Fruit fly (Drosophila melanogaster) whole organism, wandering third instar larva: ENCODE results near the gene Acf.

Experiments
- Abd-B ChIP-seq: fragments of >200 bp; optimal IDR thresholded peaks from 2 replicates; lab custom pipeline; 2017; ENCODE audit warnings: missing biosample characterization, missing genetic modification characterization
- CG32264 ChIP-seq: fragments of 200-800 bp; sonication (Bioruptor generic); optimal IDR thresholded peaks from 2 replicates; lab custom pipeline; 2016; ENCODE audit warnings: missing biosample characterization, missing genetic modification characterization
- CG9705 ChIP-seq: fragments of 200-800 bp; sonication (Bioruptor generic); optimal IDR thresholded peaks from 2 replicates; lab custom pipeline; 2018; ENCODE audit warnings: missing biosample characterization, mild to moderate bottlenecking, missing genetic modification characterization
- CrebA ChIP-seq: fragments of 200-800 bp; sonication (Bioruptor generic); optimal IDR thresholded peaks from 2 replicates; lab custom pipeline; 2016; ENCODE audit warnings: missing biosample characterization, mild to moderate bottlenecking, missing genetic modification characterization, borderline replicate concordance
- Dfd ChIP-seq: fragments of >200 bp; optimal IDR thresholded peaks from 2 replicates; lab custom pipeline; 2017; ENCODE audit warnings: missing biosample characterization, missing genetic modification characterization
- Dif ChIP-seq: fragments of 200-275, 200-300 bp; sonication (Bioruptor generic); optimal IDR thresholded peaks from 2 replicates; lab custom pipeline; 2018; ENCODE audit warnings: missing biosample characterization, missing genetic modification characterization; ENCODE audit not compliant: partially characterized antibody
- GATAd ChIP-seq: sonication (Bioruptor generic); optimal IDR thresholded peaks from 2 replicates; lab custom pipeline; 2016; ENCODE audit warnings: missing biosample characterization, missing genetic modification characterization
- HLH106 ChIP-seq: fragments of 200-800 bp; optimal IDR thresholded peaks from 3 replicates; lab custom pipeline; 2019; ENCODE audit warnings: missing biosample characterization, mild to moderate bottlenecking, missing genetic modification characterization, moderate library complexity
- Hnf4 ChIP-seq: fragments of 200-800 bp; sonication (Bioruptor generic); optimal IDR thresholded peaks from 2 replicates; lab custom pipeline; 2016; ENCODE audit warnings: missing biosample characterization, mild to moderate bottlenecking, missing genetic modification characterization
- Hr78 ChIP-seq: fragments of >200 bp; optimal IDR thresholded peaks from 2 replicates; lab custom pipeline; 2017; ENCODE audit warnings: missing biosample characterization, missing genetic modification characterization
- Hr83 ChIP-seq: fragments of 200-300 bp; sonication (Bioruptor generic); optimal IDR thresholded peaks from 2 replicates; lab custom pipeline; 2016; ENCODE audit warnings: missing biosample characterization, mild to moderate bottlenecking, missing genetic modification characterization, moderate library complexity; ENCODE audit not compliant: poor library complexity, severe bottlenecking
- Jra ChIP-seq: sonication (Bioruptor generic); optimal IDR thresholded peaks from 2 replicates; lab custom pipeline; 2016; ENCODE audit warnings: missing biosample characterization, missing genetic modification characterization
- Mio ChIP-seq: sonication (Bioruptor generic); optimal IDR thresholded peaks from 2 replicates; lab custom pipeline; 2016; ENCODE audit warnings: missing biosample characterization, missing genetic modification characterization
- Myc ChIP-seq: fragments of >200 bp; optimal IDR thresholded peaks from 2 replicates; lab custom pipeline; 2017
- N ChIP-seq: fragments of >200 bp; optimal IDR thresholded peaks from 2 replicates; lab custom pipeline; 2018; ENCODE audit warnings: missing biosample characterization, missing external identifiers, missing genetic modification characterization
- OdsH ChIP-seq: fragments of 200-800 bp; sonication (Bioruptor generic); optimal IDR thresholded peaks from 2 replicates; lab custom pipeline; 2016; ENCODE audit warnings: missing biosample characterization, mild to moderate bottlenecking, missing genetic modification characterization
- Rel ChIP-seq, 2 experiments: fragments of 200-800 bp; sonication (Bioruptor generic) in 1 of 2; optimal IDR thresholded peaks; 2 replicates in 1 of 2; 3 replicates in 1 of 2; lab custom pipeline; 2016 to 2019; ENCODE audit warnings: mild to moderate bottlenecking in 2 of 2, missing biosample characterization in 2 of 2, missing genetic modification characterization in 2 of 2, moderate library complexity in 1 of 2
- Sp1 ChIP-seq: fragments of 200-800 bp; sonication (Bioruptor generic); optimal IDR thresholded peaks from 3 replicates; lab custom pipeline; 2019; ENCODE audit warnings: missing biosample characterization, mild to moderate bottlenecking, missing genetic modification characterization, moderate library complexity
- Vsx2 ChIP-seq: fragments of 200-300, 225-300 bp; sonication (Bioruptor generic); optimal IDR thresholded peaks from 2 replicates; lab custom pipeline; 2018; ENCODE audit warnings: missing biosample characterization, missing genetic modification characterization; ENCODE audit not compliant: partially characterized antibody
- br ChIP-seq: fragments of 200-800 bp; sonication (Bioruptor generic); optimal IDR thresholded peaks from 2 replicates; lab custom pipeline; 2016; ENCODE audit warnings: missing biosample characterization, missing genetic modification characterization
- brk ChIP-seq: fragments of 200-800 bp; sonication (Bioruptor generic); optimal IDR thresholded peaks from 2 replicates; lab custom pipeline; 2016; ENCODE audit warnings: missing biosample characterization, mild to moderate bottlenecking, missing genetic modification characterization
- dl ChIP-seq, 2 experiments: fragments of 175-275, 200-275 bp in 1 of 2; fragments of 200-275 bp in 1 of 2; sonication (Bioruptor generic); optimal IDR thresholded peaks; lab custom pipeline; 2018; ENCODE audit warnings: mild to moderate bottlenecking in 2 of 2, missing biosample characterization in 2 of 2, missing genetic modification characterization in 2 of 2, moderate library complexity in 2 of 2; ENCODE audit not compliant: partially characterized antibody in 2 of 2, insufficient read depth in 1 of 2
- dmrt93B ChIP-seq: fragments of 200-800 bp; sonication (Bioruptor generic); optimal IDR thresholded peaks from 2 replicates; lab custom pipeline; 2018; ENCODE audit warnings: missing biosample characterization, mild to moderate bottlenecking, missing genetic modification characterization
- dsf ChIP-seq: sonication (Bioruptor generic); optimal IDR thresholded peaks from 2 replicates; lab custom pipeline; 2016; ENCODE audit warnings: missing biosample characterization, missing genetic modification characterization, borderline replicate concordance
- ey ChIP-seq: fragments of 200-800 bp; sonication (Bioruptor generic); optimal IDR thresholded peaks from 2 replicates; lab custom pipeline; 2016; ENCODE audit warnings: missing biosample characterization, missing genetic modification characterization
- fru ChIP-seq: fragments of 200-800 bp; sonication (Bioruptor generic); optimal IDR thresholded peaks from 3 replicates; lab custom pipeline; 2016; ENCODE audit warnings: missing biosample characterization, mild to moderate bottlenecking, missing genetic modification characterization
- h ChIP-seq: fragments of 200-800 bp; sonication (Bioruptor generic); optimal IDR thresholded peaks from 3 replicates; lab custom pipeline; 2016; ENCODE audit warnings: missing biosample characterization, mild to moderate bottlenecking, missing genetic modification characterization
- pan ChIP-seq: fragments of >200 bp; optimal IDR thresholded peaks from 2 replicates; lab custom pipeline; 2017
- psq ChIP-seq: fragments of 200-800 bp; sonication (Bioruptor generic); optimal IDR thresholded peaks from 3 replicates; lab custom pipeline; 2017; ENCODE audit warnings: missing biosample characterization, mild to moderate bottlenecking, missing genetic modification characterization, moderate library complexity
- sage ChIP-seq: fragments of 200-800 bp; sonication (Bioruptor generic); optimal IDR thresholded peaks from 2 replicates; lab custom pipeline; 2016; ENCODE audit warnings: missing biosample characterization, mild to moderate bottlenecking, missing genetic modification characterization
- sv ChIP-seq: fragments of 200-800 bp; sonication (Bioruptor generic); optimal IDR thresholded peaks from 3 replicates; lab custom pipeline; 2016; ENCODE audit warnings: missing biosample characterization, missing genetic modification characterization
- tai ChIP-seq: sonication (Bioruptor generic); optimal IDR thresholded peaks from 2 replicates; lab custom pipeline; 2016; ENCODE audit warnings: missing biosample characterization, missing genetic modification characterization
- usp ChIP-seq: fragments of >200 bp; optimal IDR thresholded peaks from 2 replicates; lab custom pipeline; 2017; ENCODE audit warnings: missing biosample characterization, missing genetic modification characterization
- woc ChIP-seq: sonication (Bioruptor generic); optimal IDR thresholded peaks from 2 replicates; lab custom pipeline; 2016; ENCODE audit warnings: missing biosample characterization, mild to moderate bottlenecking, missing genetic modification characterization

Acf gene

dm6 chr3R:31812976-31813298 is 19.2 kb downstream of the Acf start:
- TF ChIP-seq Dif (GFP tag; lab: Kevin White, UChicago) (no peak), brk (GFP tag; lab: Kevin White, UChicago) (no peak), usp (no peak), HLH106 (tag; lab: Kevin White, UChicago) (no peak), Jra (no peak), psq (GFP tag; lab: Kevin White, UChicago) (no peak), ey (no peak), Hr78 (no peak), woc (no peak), Hr83 (GFP tag; lab: Kevin White, UChicago) (no peak)

dm6 chr3R:31822462-31822861 is 28.7 kb downstream of the Acf start:
- TF ChIP-seq CG32264 (no peak), dmrt93B (GFP tag; lab: Kevin White, UChicago) (no peak), pan (lab: Kevin White, UChicago) (no peak), Rel (GFP tag; optimal IDR thresholded peaks at IDR 0.05; lab: Kevin White, UChicago) (no peak), Rel (tag; optimal IDR thresholded peaks at IDR 0.05; lab: Kevin White, UChicago) (no peak)

dm6 chr3R:31824200-31824599 is 30.4 kb downstream of the Acf start:
- no peak for TF ChIP-seq br
- TF ChIP-seq Hnf4 (GFP tag; lab: Kevin White, UChicago): no peak
- TF ChIP-seq Myc (lab: Kevin White, UChicago): no peak
- no peak for TF ChIP-seq Dfd
- TF ChIP-seq dsf (GFP tag; lab: Kevin White, UChicago): no peak
- TF ChIP-seq sage (GFP tag; lab: Kevin White, UChicago): no peak
- no peak for TF ChIP-seq CG32264
- TF ChIP-seq OdsH: no peak
- TF ChIP-seq N: no peak
- no peak for TF ChIP-seq Vsx2 (GFP tag; lab: Kevin White, UChicago)
- TF ChIP-seq h (GFP tag; lab: Kevin White, UChicago): no peak
- TF ChIP-seq Mio (GFP tag; lab: Kevin White, UChicago): no peak
- no peak for TF ChIP-seq fru
- TF ChIP-seq brk (GFP tag; lab: Kevin White, UChicago): no peak
- no peak for TF ChIP-seq Hr78
- no peak for TF ChIP-seq dl (GFP tag; optimal IDR thresholded peaks at IDR 0.05; lab: Kevin White, UChicago; ENCODE audit: insufficient read depth in 1 of 2, partially characterized antibody in 2 of 2)
- TF ChIP-seq, all 38 proteins: peak for 0

- TF ChIP-seq Abd-B (GFP tag; lab: Kevin White, UChicago) (no peak), CG9705 (GFP tag; lab: Kevin White, UChicago) (no peak), sage (GFP tag; lab: Kevin White, UChicago) (no peak), Rel (GFP tag; optimal IDR thresholded peaks at IDR 0.05; lab: Kevin White, UChicago) (no peak), Rel (tag; optimal IDR thresholded peaks at IDR 0.05; lab: Kevin White, UChicago) (no peak), Sp1 (GFP tag; lab: Kevin White, UChicago) (no peak), Dfd (no peak), brk (GFP tag; lab: Kevin White, UChicago) (no peak)
Observed at dm6 chr3R:31825571-31826068, 31.8 kb downstream of the Acf start.

- no peak for TF ChIP-seq sv (GFP tag; lab: Kevin White, UChicago)
- TF ChIP-seq pan (lab: Kevin White, UChicago): no peak
- TF ChIP-seq HLH106 (tag; lab: Kevin White, UChicago): no peak
- no peak for TF ChIP-seq Abd-B (GFP tag; lab: Kevin White, UChicago)
- no peak for TF ChIP-seq Hr78
- TF ChIP-seq tai (GFP tag; lab: Kevin White, UChicago): no peak
- no peak for TF ChIP-seq woc
- TF ChIP-seq N: no peak
- TF ChIP-seq CrebA (GFP tag; lab: Kevin White, UChicago): no peak
- no peak for TF ChIP-seq brk (GFP tag; lab: Kevin White, UChicago)
- no peak for TF ChIP-seq GATAd (GFP tag; lab: Kevin White, UChicago)
- TF ChIP-seq OdsH: no peak
- TF ChIP-seq, all 38 proteins: peak for 0
Observed at dm6 chr3R:31826422-31826821, 32.6 kb downstream of the Acf start.
